Worm (Caenorhabditis elegans) whole organism, L4 larva: ENCODE measurements around the gene mab-3.

ENCODE experiments used
- F10B5.3 ChIP-seq: sonication (generic microtip); optimal IDR thresholded peaks from 2 replicates; lab custom pipeline; 2016; ENCODE audit warnings: mild to moderate bottlenecking, missing genetic modification characterization, missing compliant biosample characterization
- F26F4.8 ChIP-seq: fragments of 200-800 bp; sonication (Bioruptor generic); conservative IDR thresholded peaks from 2 replicates; pipeline ENCODE4 v1.3.6; 2022; ENCODE audit warnings: missing genetic modification characterization, missing compliant biosample characterization
- F44E2.7 ChIP-seq: fragments of 200-800 bp; sonication (Bioruptor generic); IDR thresholded peaks from 2 replicates; pipeline ENCODE4 v2.1.2; 2022; ENCODE audit warnings: missing genetic modification characterization, missing compliant biosample characterization
- F49E8.2 ChIP-seq: sonication (generic microtip); optimal IDR thresholded peaks from 2 replicates; lab custom pipeline; 2016; ENCODE audit warnings: missing compliant biosample characterization, mild to moderate bottlenecking, missing genetic modification characterization, borderline replicate concordance
- R02D3.7 ChIP-seq: fragments of 150-350 bp; sonication (generic microtip); optimal IDR thresholded peaks from 3 replicates; lab custom pipeline; 2014; ENCODE audit warnings: missing biosample characterization, missing genetic modification characterization
- T20F7.1 ChIP-seq: fragments of 200-800 bp; sonication (Bioruptor generic); optimal IDR thresholded peaks from 2 replicates; lab custom pipeline; 2018; ENCODE audit warnings: mild to moderate bottlenecking, missing genetic modification characterization, missing compliant biosample characterization
- Y48G9A.11 ChIP-seq: fragments of 200-800 bp; sonication (Bioruptor generic); IDR thresholded peaks from 2 replicates; pipeline ENCODE4 v1.3.6; 2022; ENCODE audit warnings: missing genetic modification reagents, missing genetic modification characterization, missing compliant biosample characterization
- ZK546.5 ChIP-seq, 2 experiments: sonication (generic microtip); optimal IDR thresholded peaks; 2 replicates each; lab custom pipeline; 2017; ENCODE audit warnings: missing biosample characterization in 2 of 2, missing genetic modification characterization in 2 of 2
- arid-1 ChIP-seq: fragments of 200-800 bp; sonication (Bioruptor generic); conservative IDR thresholded peaks from 2 replicates; pipeline ENCODE4 v1.3.6; 2022; ENCODE audit warnings: missing genetic modification reagents, missing genetic modification characterization, missing compliant biosample characterization
- attf-4 ChIP-seq: sonication (generic microtip); optimal IDR thresholded peaks from 3 replicates; lab custom pipeline; 2017; ENCODE audit warnings: missing biosample characterization, missing genetic modification characterization
- ceh-32 ChIP-seq: sonication (generic microtip); optimal IDR thresholded peaks from 2 replicates; lab custom pipeline; 2016; ENCODE audit warnings: mild to moderate bottlenecking, missing genetic modification characterization, missing compliant biosample characterization; ENCODE audit not compliant: poor library complexity
- daf-12 ChIP-seq: fragments of 150-350 bp; optimal IDR thresholded peaks from 2 replicates; lab custom pipeline; 2014; ENCODE audit warnings: missing biosample characterization, missing genetic modification reagents, missing genetic modification characterization
- daf-16 ChIP-seq, 3 experiments: sonication (generic microtip); optimal IDR thresholded peaks; 2 replicates each; lab custom pipeline; 2016 to 2017; ENCODE audit warnings: missing genetic modification characterization in 3 of 3, missing genetic modification reagents in 3 of 3, mild to moderate bottlenecking in 2 of 3, missing compliant biosample characterization in 2 of 3, missing biosample characterization in 1 of 3, moderate library complexity in 1 of 3
- daf-19 ChIP-seq: fragments of 200-800 bp; sonication (Bioruptor generic); conservative IDR thresholded peaks from 2 replicates; pipeline ENCODE4 v1.3.6; 2022; ENCODE audit warnings: missing genetic modification characterization, missing compliant biosample characterization
- dmd-8 ChIP-seq: fragments of 200-800 bp; sonication (Bioruptor generic); IDR thresholded peaks from 2 replicates; pipeline ENCODE4 v1.3.6; 2022; ENCODE audit warnings: missing genetic modification characterization, missing compliant biosample characterization
- dmd-9 ChIP-seq: fragments of 200-800 bp; sonication (Bioruptor generic); IDR thresholded peaks from 2 replicates; pipeline ENCODE4 v1.3.6; 2022; ENCODE audit warnings: missing genetic modification reagents, missing genetic modification characterization, missing compliant biosample characterization
- dpl-1 ChIP-seq: fragments of 150-350 bp; optimal IDR thresholded peaks from 2 replicates; lab custom pipeline; 2014; ENCODE audit warnings: missing biosample characterization, missing genetic modification reagents, missing genetic modification characterization
- duxl-1 ChIP-seq: sonication (generic microtip); optimal IDR thresholded peaks from 2 replicates; lab custom pipeline; 2016; ENCODE audit warnings: mild to moderate bottlenecking, missing genetic modification characterization, moderate library complexity, missing compliant biosample characterization; ENCODE audit not compliant: poor library complexity
- dve-1 ChIP-seq: sonication (generic microtip); optimal IDR thresholded peaks from 2 replicates; lab custom pipeline; 2017; ENCODE audit warnings: antibody characterized with exemption, mild to moderate bottlenecking, missing genetic modification characterization, missing compliant biosample characterization; ENCODE audit not compliant: insufficient read depth
- hif-1 ChIP-seq, 2 experiments: sonication (generic microtip); optimal IDR thresholded peaks; 2 replicates each; lab custom pipeline; 2016 to 2017; ENCODE audit warnings: missing compliant biosample characterization in 2 of 2, missing genetic modification characterization in 2 of 2, missing genetic modification reagents in 2 of 2, missing genotype in 2 of 2, mild to moderate bottlenecking in 1 of 2
- hlh-11 ChIP-seq: fragments of 200-800 bp; sonication (Bioruptor generic); optimal IDR thresholded peaks from 2 replicates; lab custom pipeline; 2018; ENCODE audit warnings: mild to moderate bottlenecking, missing genetic modification characterization, missing compliant biosample characterization
- hlh-30 ChIP-seq: sonication (generic microtip); optimal IDR thresholded peaks from 2 replicates; lab custom pipeline; 2017; ENCODE audit warnings: antibody characterized with exemption, mild to moderate bottlenecking, missing genetic modification characterization, missing compliant biosample characterization; ENCODE audit not compliant: insufficient read depth
- lin-1 ChIP-seq: fragments of 200-800 bp; sonication (Bioruptor generic); IDR thresholded peaks from 2 replicates; pipeline ENCODE4 v1.3.6; 2022; ENCODE audit warnings: missing genetic modification reagents, missing genetic modification characterization, missing compliant biosample characterization
- lin-38 ChIP-seq: fragments of 200-800 bp; sonication (Bioruptor generic); IDR thresholded peaks from 2 replicates; pipeline ENCODE4 v1.3.6; 2022; ENCODE audit warnings: missing genetic modification reagents, missing genetic modification characterization, missing compliant biosample characterization
- lir-3 ChIP-seq: sonication (generic microtip); optimal IDR thresholded peaks from 2 replicates; lab custom pipeline; 2016; ENCODE audit warnings: mild to moderate bottlenecking, missing genetic modification characterization, missing compliant biosample characterization
- lsy-2 ChIP-seq, 2 experiments: fragments of 150-350 bp in 1 of 2; sonication (generic microtip) in 1 of 2; optimal IDR thresholded peaks; 2 replicates each; lab custom pipeline; 2014 to 2017; ENCODE audit warnings: missing biosample characterization in 2 of 2, missing genetic modification characterization in 2 of 2
- madf-5 ChIP-seq, 2 experiments: fragments of 200-800 bp; sonication (Bioruptor generic); IDR thresholded peaks; 2 replicates each; pipeline ENCODE4 v1.3.6; 2022; ENCODE audit warnings: missing compliant biosample characterization in 2 of 2, missing genetic modification characterization in 2 of 2
- madf-9 ChIP-seq: fragments of 200-800 bp; sonication (Bioruptor generic); conservative IDR thresholded peaks from 2 replicates; pipeline ENCODE4 v1.3.6; 2022; ENCODE audit warnings: missing genetic modification reagents, missing genetic modification characterization, missing compliant biosample characterization
- mdt-29 ChIP-seq: fragments of 200-800 bp; sonication (Bioruptor generic); IDR thresholded peaks from 2 replicates; pipeline ENCODE4 v1.3.6; 2022; ENCODE audit warnings: missing genetic modification reagents, missing genetic modification characterization, missing compliant biosample characterization
- mep-1 ChIP-seq: fragments of 150-350 bp; sonication (generic microtip); optimal IDR thresholded peaks from 3 replicates; lab custom pipeline; 2014; ENCODE audit warnings: missing biosample characterization, missing genetic modification characterization
- mxl-3 ChIP-seq: fragments of 200-800 bp; sonication (Bioruptor generic); optimal IDR thresholded peaks from 2 replicates; lab custom pipeline; 2018; ENCODE audit warnings: mild to moderate bottlenecking, missing genetic modification characterization, missing compliant biosample characterization
- nhr-10 ChIP-seq: fragments of 150-350 bp; optimal IDR thresholded peaks from 2 replicates; lab custom pipeline; 2014; ENCODE audit warnings: missing biosample characterization, missing genetic modification characterization
- nhr-102 ChIP-seq: sonication (generic microtip); optimal IDR thresholded peaks from 2 replicates; lab custom pipeline; 2016; ENCODE audit warnings: mild to moderate bottlenecking, missing genetic modification characterization, moderate library complexity, missing compliant biosample characterization
- nhr-11 ChIP-seq: fragments of 150-350 bp; optimal IDR thresholded peaks from 2 replicates; lab custom pipeline; 2014; ENCODE audit warnings: missing biosample characterization, missing genetic modification characterization
- nhr-25 ChIP-seq: sonication (generic microtip); optimal IDR thresholded peaks from 2 replicates; lab custom pipeline; 2017; ENCODE audit warnings: missing genetic modification characterization, mild to moderate bottlenecking, missing compliant biosample characterization, antibody characterized with exemption, moderate library complexity, borderline replicate concordance; ENCODE audit not compliant: insufficient read depth
- nhr-41 ChIP-seq: fragments of 200-800 bp; sonication (Bioruptor generic); IDR thresholded peaks from 2 replicates; pipeline ENCODE4 v1.3.6; 2022; ENCODE audit warnings: missing genetic modification reagents, missing genetic modification characterization, missing compliant biosample characterization
- nhr-42 ChIP-seq: fragments of 200-800 bp; sonication (Bioruptor generic); IDR thresholded peaks from 2 replicates; pipeline ENCODE4 v1.3.6; 2022; ENCODE audit warnings: missing genetic modification characterization, missing compliant biosample characterization
- nhr-76 ChIP-seq: fragments of 150-350 bp; optimal IDR thresholded peaks from 2 replicates; lab custom pipeline; 2014; ENCODE audit warnings: missing biosample characterization, missing genetic modification characterization
- nhr-77 ChIP-seq: fragments of 150-350 bp; optimal IDR thresholded peaks from 2 replicates; lab custom pipeline; 2014; ENCODE audit warnings: missing biosample characterization, missing genetic modification characterization
- pqm-1 ChIP-seq: sonication (generic microtip); optimal IDR thresholded peaks from 2 replicates; lab custom pipeline; 2017; ENCODE audit warnings: missing biosample characterization, missing genetic modification characterization
- saeg-2 ChIP-seq: fragments of 200-800 bp; sonication (Bioruptor generic); IDR thresholded peaks from 2 replicates; pipeline ENCODE4 v1.3.6; 2022; ENCODE audit warnings: missing genetic modification reagents, missing genetic modification characterization, missing compliant biosample characterization
- sdz-12 ChIP-seq: fragments of 200-800 bp; sonication (Bioruptor generic); optimal IDR thresholded peaks from 2 replicates; lab custom pipeline; 2018; ENCODE audit warnings: mild to moderate bottlenecking, missing genetic modification characterization, missing compliant biosample characterization
- spr-3 ChIP-seq: fragments of 200-800 bp; sonication (Bioruptor generic); optimal IDR thresholded peaks from 2 replicates; lab custom pipeline; 2018; ENCODE audit warnings: mild to moderate bottlenecking, missing genetic modification characterization, missing compliant biosample characterization
- unc-62 ChIP-seq, 3 experiments: fragments of 150-350 bp in 1 of 3; sonication (generic microtip); optimal IDR thresholded peaks in 2 of 3; peaks in 1 of 3; 1 replicate in 1 of 3; 2 replicates in 2 of 3; lab custom pipeline; 2014 to 2017; ENCODE audit warnings: missing biosample characterization in 3 of 3, missing genetic modification characterization in 3 of 3, missing genetic modification reagents in 3 of 3, missing genotype in 1 of 3
- zag-1 ChIP-seq: fragments of 150-350 bp; optimal IDR thresholded peaks from 2 replicates; lab custom pipeline; 2014; ENCODE audit warnings: missing biosample characterization, missing genetic modification characterization
- zfp-2 ChIP-seq: sonication (generic microtip); optimal IDR thresholded peaks from 2 replicates; lab custom pipeline; 2016; ENCODE audit warnings: mild to moderate bottlenecking, missing genetic modification characterization, missing compliant biosample characterization
- zfp-3 ChIP-seq: fragments of 200-800 bp; sonication (Bioruptor generic); conservative IDR thresholded peaks from 2 replicates; pipeline ENCODE4 v1.3.6; 2022; ENCODE audit warnings: missing genetic modification reagents, missing genetic modification characterization, missing compliant biosample characterization
- zip-11 ChIP-seq: fragments of 200-800 bp; sonication (Bioruptor generic); IDR thresholded peaks from 2 replicates; pipeline ENCODE4 v1.3.6; 2022; ENCODE audit warnings: missing genetic modification characterization, missing compliant biosample characterization

Gene mab-3

DNA sequence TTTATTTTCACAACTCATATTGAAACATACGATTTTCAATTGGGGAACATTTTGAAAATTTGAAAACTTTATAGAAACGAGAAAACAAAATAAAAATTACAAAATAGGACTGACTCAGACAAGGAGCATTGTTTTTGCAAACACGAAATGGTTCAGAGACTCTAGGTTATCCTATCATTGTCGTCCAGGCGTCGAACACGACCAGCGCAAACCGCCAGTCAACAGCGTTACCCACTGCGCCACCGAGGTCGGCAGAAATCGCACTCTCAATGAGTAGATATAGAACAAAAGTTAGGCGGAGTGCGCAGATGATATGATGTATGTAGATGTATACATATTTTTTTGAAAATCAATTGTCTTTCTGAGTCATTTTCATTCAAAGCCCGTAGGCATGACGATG, 42.7 kb downstream of the mab-3 start (continued):
- TF ChIP-seq madf-5 (GFP tag; IDR thresholded peaks at IDR 0.05; lab: Robert Waterston, UW), result peak; percentile 66 to 77; a peak in 2 of 4 replicates
- peak in 1 of 2 experiments; percentile 66 for TF ChIP-seq lsy-2 (tag; optimal IDR thresholded peaks at IDR 0.05; lab: Kevin White, UChicago)
- TF ChIP-seq nhr-25 (tag; lab: Kevin White, UChicago), result peak; percentile 19
- TF ChIP-seq madf-9 (GFP tag; lab: Robert Waterston, UW), result peak; percentile 84
- TF ChIP-seq Y48G9A.11 (GFP tag; lab: Robert Waterston, UW), result peak; percentile 85
- TF ChIP-seq mxl-3 (GFP tag; lab: Kevin White, UChicago), result peak; percentile 53
- TF ChIP-seq F49E8.2 (tag; lab: Kevin White, UChicago), result peak; percentile 31
- peak; percentile 86 for TF ChIP-seq lin-1 (GFP tag; lab: Robert Waterston, UW)
- no peak for TF ChIP-seq nhr-76
- peak; percentile 36 for TF ChIP-seq lir-3 (tag; lab: Kevin White, UChicago)
- TF ChIP-seq zfp-2 (tag; lab: Kevin White, UChicago), result no peak
- peak; percentile 54 for TF ChIP-seq spr-3 (GFP tag; lab: Kevin White, UChicago)
- peak; percentile 73 for TF ChIP-seq mdt-29 (GFP tag; lab: Robert Waterston, UW)
- TF ChIP-seq zag-1 (tag; lab: Kevin White, UChicago), result no peak
- no peak; the same call in 1 of the 2 replicates for TF ChIP-seq arid-1 (GFP tag; lab: Robert Waterston, UW)
- no peak for TF ChIP-seq nhr-77 (tag; lab: Kevin White, UChicago)
- peak; percentile 63 for TF ChIP-seq dve-1 (tag; lab: Kevin White, UChicago)
- no peak for TF ChIP-seq nhr-10 (tag; lab: Kevin White, UChicago)
- TF ChIP-seq F26F4.8, result peak; percentile 73; the same call in 1 of the 2 replicates
- TF ChIP-seq T20F7.1 (GFP tag; lab: Kevin White, UChicago), result peak; percentile 44
- peak; percentile 51; the same call in 1 of the 2 replicates for TF ChIP-seq saeg-2 (GFP tag; lab: Robert Waterston, UW)
- no peak for TF ChIP-seq ZK546.5 (tag; optimal IDR thresholded peaks at IDR 0.05; lab: Kevin White, UChicago)
- peak; percentile 23 to 83 for TF ChIP-seq daf-16 (GFP tag; optimal IDR thresholded peaks at IDR 0.05; lab: Kevin White, UChicago)
- peak; percentile 75 for TF ChIP-seq daf-16 (tag; optimal IDR thresholded peaks at IDR 0.05; lab: Kevin White, UChicago)
- peak; percentile 49 for TF ChIP-seq sdz-12 (GFP tag; lab: Kevin White, UChicago)
- peak; percentile 85 for TF ChIP-seq nhr-102 (tag; lab: Kevin White, UChicago)
- TF ChIP-seq duxl-1 (tag; lab: Kevin White, UChicago), result peak; percentile 58
- TF ChIP-seq nhr-11 (tag; lab: Kevin White, UChicago), result no peak
- TF ChIP-seq dmd-8 (GFP tag; lab: Robert Waterston, UW), result peak; percentile 85
- no peak for TF ChIP-seq F10B5.3 (tag; lab: Kevin White, UChicago)
- TF ChIP-seq daf-19 (GFP tag; lab: Robert Waterston, UW), result 0 out of 2 replicates have a peak, but pooled peaks have one; percentile 23
- TF ChIP-seq ceh-32, result no peak
- peak; percentile 46; the same call in 1 of the 2 replicates for TF ChIP-seq nhr-42 (GFP tag; lab: Robert Waterston, UW)
- TF ChIP-seq lin-38, result peak; percentile 77
- TF ChIP-seq hlh-30 (tag; lab: Kevin White, UChicago), result peak; percentile 30
- no peak for TF ChIP-seq zip-11 (GFP tag; lab: Robert Waterston, UW)
- peak in 1 of 2 experiments; percentile 41 for TF ChIP-seq hif-1 (tag; optimal IDR thresholded peaks at IDR 0.05; lab: Kevin White, UChicago)
- TF ChIP-seq mep-1 (tag; lab: Kevin White, UChicago), result peak; percentile 63
- no peak for TF ChIP-seq pqm-1 (tag; lab: Kevin White, UChicago)
- no peak for TF ChIP-seq zfp-3 (GFP tag; lab: Robert Waterston, UW)
- TF ChIP-seq dmd-9 (GFP tag; lab: Robert Waterston, UW), result 0 out of 2 replicates have a peak, but pooled peaks have one; percentile 12
- TF ChIP-seq R02D3.7 (tag; lab: Kevin White, UChicago), result no peak
- no peak for TF ChIP-seq daf-12 (tag; lab: Kevin White, UChicago)
- peak; percentile 36 for TF ChIP-seq dpl-1 (GFP tag; lab: Kevin White, UChicago)
- TF ChIP-seq attf-4, result no peak
- no peak for TF ChIP-seq hlh-11 (tag; lab: Kevin White, UChicago)
- TF ChIP-seq nhr-41, result peak; percentile 88; the same call in 1 of the 2 replicates
- TF ChIP-seq unc-62 (GFP tag; optimal IDR thresholded peaks at IDR 0.05 in 1 of 2; lab: Kevin White, UChicago), result no peak
- TF ChIP-seq unc-62 (tag; optimal IDR thresholded peaks at IDR 0.05; lab: Kevin White, UChicago), result no peak
- TF ChIP-seq F44E2.7 (GFP tag; lab: Robert Waterston, UW), result 0 out of 2 replicates have a peak, but pooled peaks have one; percentile 49
